Worm (Caenorhabditis elegans): ENCODE data around the gene dyf-19.

DNA sequence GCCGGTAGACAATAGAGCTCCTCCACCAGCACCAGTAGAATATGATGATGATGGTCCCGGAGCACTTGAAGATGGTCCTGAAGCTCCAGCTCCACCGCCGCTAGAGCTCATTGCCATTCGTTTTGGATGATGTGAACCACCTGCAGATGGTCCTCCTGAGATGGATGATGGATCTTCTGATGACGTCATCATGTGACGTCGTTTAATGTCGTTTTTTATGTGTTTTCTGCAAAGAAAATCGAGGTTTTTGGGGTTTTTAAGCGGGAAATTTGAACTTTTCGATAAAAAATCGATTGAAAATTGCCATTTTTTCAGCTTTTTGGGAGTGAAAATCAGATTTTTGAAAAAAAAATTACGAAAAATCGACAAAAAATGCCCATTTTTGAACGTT is 11.3 kb downstream of the dyf-19 start:
- no peak for TF ChIP-seq egl-27 (tag; optimal IDR thresholded peaks at IDR 0.05)
- TF ChIP-seq nhr-20 (tag; optimal IDR thresholded peaks at IDR 0.05): no peak
- no peak for TF ChIP-seq hlh-17 (GFP tag; optimal IDR thresholded peaks at IDR 0.05; ENCODE audit: borderline replicate concordance)
- TF ChIP-seq C16A3.4 (tag; optimal IDR thresholded peaks at IDR 0.05): no peak
- no peak for TF ChIP-seq pag-3 (tag; optimal IDR thresholded peaks at IDR 0.05; ENCODE audit: borderline replicate concordance, insufficient read depth)
- TF ChIP-seq unc-62 (GFP tag; optimal IDR thresholded peaks at IDR 0.05): no peak
- no peak for TF ChIP-seq elt-2 (tag; optimal IDR thresholded peaks at IDR 0.05)
- no peak for TF ChIP-seq nhr-77 (tag; optimal IDR thresholded peaks at IDR 0.05)
- TF ChIP-seq ztf-4 (tag; optimal IDR thresholded peaks at IDR 0.05): no peak
- no peak for TF ChIP-seq fkh-10 (GFP tag; optimal IDR thresholded peaks at IDR 0.05)
- no peak for TF ChIP-seq ama-1 (optimal IDR thresholded peaks at IDR 0.05)
- no peak for TF ChIP-seq tbx-2 (tag; optimal IDR thresholded peaks at IDR 0.05)
